Worm (Caenorhabditis elegans): ENCODE data around the gene F44A2.5.
A peak's percentile ranks its signal among the peaks of the same experiment; 100 is the strongest.

DNA sequence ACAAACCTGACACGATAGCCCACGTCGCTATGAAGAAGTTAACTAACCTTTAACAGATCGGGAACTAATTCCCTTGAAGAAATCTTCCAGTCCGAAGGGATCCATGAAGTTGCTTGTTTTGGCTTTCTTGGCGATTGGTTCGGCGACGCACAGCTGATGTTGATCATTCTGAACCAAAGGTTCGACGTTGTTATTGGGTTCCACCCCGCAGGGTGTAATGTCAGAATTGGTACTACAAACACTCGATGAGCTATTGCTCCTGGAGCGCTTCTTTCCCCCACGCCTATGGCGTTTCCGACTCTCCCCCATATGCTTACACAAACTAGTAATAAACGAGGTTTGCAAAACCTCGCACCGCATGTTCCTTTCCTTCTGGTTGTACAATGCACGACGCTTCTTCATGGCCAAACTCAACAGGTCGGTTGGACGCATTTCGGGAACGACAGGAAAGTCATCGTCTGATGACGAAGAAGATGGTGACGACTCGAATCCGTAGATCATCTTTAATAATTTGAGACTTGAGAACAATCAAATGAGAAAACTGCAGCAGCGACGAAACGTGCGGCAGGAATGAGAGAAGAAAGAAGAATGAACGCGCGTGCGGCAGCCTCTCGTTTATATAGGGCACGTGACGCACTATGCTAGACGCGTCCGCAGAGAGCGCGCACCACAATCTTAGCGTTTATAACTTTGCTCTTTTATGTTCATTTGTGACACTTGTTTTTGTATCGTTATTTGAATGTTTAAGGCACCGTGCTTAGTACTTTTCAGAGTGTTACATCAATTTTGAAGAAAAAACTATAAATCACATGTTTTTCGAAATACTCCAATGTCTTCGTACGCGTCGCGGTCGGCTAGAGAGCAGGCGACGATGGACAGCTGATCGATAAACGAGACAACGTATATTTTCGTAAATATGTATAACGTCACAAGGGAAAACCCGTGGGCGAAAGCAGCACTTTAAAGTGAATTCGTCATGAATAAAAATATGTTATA lies 46.5 kb downstream of the F44A2.5 start, which contains the start of gene tos-1:
- peak; percentile 7 for TF ChIP-seq ztf-11 (tag; optimal IDR thresholded peaks at IDR 0.05)
- TF ChIP-seq unc-62 (GFP tag; optimal IDR thresholded peaks at IDR 0.05) = peak; percentile 73
- TF ChIP-seq ZK546.5 (tag; optimal IDR thresholded peaks at IDR 0.05) = peak; percentile 47
- peak; percentile 98 for TF ChIP-seq pha-4 (tag; optimal IDR thresholded peaks at IDR 0.05)
- TF ChIP-seq lin-15B (tag; optimal IDR thresholded peaks at IDR 0.05) = peak; percentile 86
- peak; percentile 91 for TF ChIP-seq ceh-82 (tag; optimal IDR thresholded peaks at IDR 0.05)
- peak; percentile 97 for TF ChIP-seq mdl-1 (tag; optimal IDR thresholded peaks at IDR 0.05)
- peak; percentile 75 for TF ChIP-seq egl-27 (tag; optimal IDR thresholded peaks at IDR 0.05)
- TF ChIP-seq fos-1 (tag; optimal IDR thresholded peaks at IDR 0.05) = peak; percentile 92
